Fruit fly (Drosophila melanogaster) whole organism, embryonic: ENCODE results near the gene CG10866.

Experiments used
- B-H1 ChIP-seq: fragments of 200-800 bp; sonication (Bioruptor generic); IDR thresholded peaks from 3 replicates; pipeline ENCODE4 v1.3.6; 2022; ENCODE audit warnings: missing biosample characterization, missing genetic modification characterization
- CG10147 ChIP-seq: fragments of 200-800 bp; sonication (Bioruptor generic); optimal IDR thresholded peaks from 2 replicates; lab custom pipeline; 2019; ENCODE audit warnings: missing biosample characterization, mild to moderate bottlenecking, missing genetic modification characterization, moderate library complexity
- CG10565 ChIP-seq: fragments of 200-800 bp; sonication (Bioruptor generic); optimal IDR thresholded peaks from 3 replicates; lab custom pipeline; 2016; ENCODE audit warnings: missing biosample characterization, mild to moderate bottlenecking, missing genetic modification characterization
- CG11085 ChIP-seq: fragments of 200-800 bp; sonication (Bioruptor generic); IDR thresholded peaks from 2 replicates; pipeline ENCODE4 v1.3.6; 2022; ENCODE audit warnings: missing biosample characterization, missing genetic modification characterization
- CG12155 ChIP-seq: fragments of 200-800 bp; sonication (Bioruptor generic); optimal IDR thresholded peaks from 3 replicates; lab custom pipeline; 2016; ENCODE audit warnings: missing biosample characterization, missing genetic modification characterization
- CG12659 ChIP-seq: fragments of 200-800 bp; sonication (Bioruptor generic); optimal IDR thresholded peaks from 3 replicates; lab custom pipeline; 2017; ENCODE audit warnings: mild to moderate bottlenecking, missing biosample characterization, missing genetic modification reagents, missing genetic modification characterization
- CG13287 ChIP-seq: fragments of 200-800 bp; sonication (Bioruptor generic); IDR thresholded peaks from 2 replicates; pipeline ENCODE4 v1.3.6; 2022; ENCODE audit warnings: missing biosample characterization, missing genetic modification characterization; ENCODE audit not compliant: partially characterized antibody
- CG15601 ChIP-seq: fragments of 200-800 bp; sonication (Bioruptor generic); optimal IDR thresholded peaks from 3 replicates; lab custom pipeline; 2019; ENCODE audit warnings: missing biosample characterization, mild to moderate bottlenecking, missing genetic modification characterization, moderate library complexity
- CG1602 ChIP-seq: fragments of 200-800 bp; sonication (Bioruptor generic); optimal IDR thresholded peaks from 3 replicates; lab custom pipeline; 2016; ENCODE audit warnings: missing biosample characterization, missing genetic modification characterization
- CG17612 ChIP-seq: fragments of 200-800 bp; sonication (Bioruptor generic); IDR thresholded peaks from 2 replicates; pipeline ENCODE4 v1.3.6; 2022; ENCODE audit warnings: missing biosample characterization, missing genetic modification characterization
- CG3163 ChIP-seq: fragments of 200-800 bp; sonication (Bioruptor generic); optimal IDR thresholded peaks from 3 replicates; lab custom pipeline; 2016; ENCODE audit warnings: missing biosample characterization, missing genetic modification characterization
- CG3847 ChIP-seq: fragments of 200-800 bp; sonication (Bioruptor generic); IDR thresholded peaks from 2 replicates; pipeline ENCODE4 v1.3.6; 2022; ENCODE audit warnings: missing biosample characterization, missing genetic modification characterization
- CG4617 ChIP-seq: fragments of 200-800 bp; sonication (Bioruptor generic); optimal IDR thresholded peaks from 3 replicates; lab custom pipeline; 2016; ENCODE audit warnings: missing biosample characterization, missing genetic modification characterization, borderline replicate concordance
- CG5180 ChIP-seq: fragments of 200-800 bp; sonication (Bioruptor generic); optimal IDR thresholded peaks from 3 replicates; lab custom pipeline; 2017; ENCODE audit warnings: missing biosample characterization, missing genetic modification characterization, mild to moderate bottlenecking, moderate library complexity, missing genetic modification reagents
- CG6813 ChIP-seq: fragments of 200-800 bp; sonication (Bioruptor generic); optimal IDR thresholded peaks from 2 replicates; lab custom pipeline; 2017; ENCODE audit warnings: missing biosample characterization, missing genetic modification characterization, mild to moderate bottlenecking, moderate library complexity, missing genetic modification reagents
- CG7839 ChIP-seq: fragments of 200-800 bp; sonication (Bioruptor generic); optimal IDR thresholded peaks from 3 replicates; lab custom pipeline; 2018; ENCODE audit warnings: missing biosample characterization, mild to moderate bottlenecking, missing genetic modification characterization, moderate library complexity
- CkIIα-i1 ChIP-seq: fragments of 200-800 bp; sonication (Bioruptor generic); IDR thresholded peaks from 2 replicates; pipeline ENCODE4 v1.3.6; 2022; ENCODE audit warnings: missing biosample characterization, missing genetic modification characterization
- Dll ChIP-seq: fragments of 200-800 bp; sonication (Bioruptor generic); IDR thresholded peaks from 4 replicates; pipeline ENCODE4 v1.3.6; 2022; ENCODE audit warnings: missing biosample characterization, missing genetic modification characterization; ENCODE audit not compliant: partially characterized antibody
- E2f1 ChIP-seq: fragments of 200-800 bp; sonication (Bioruptor generic); IDR thresholded peaks from 2 replicates; pipeline ENCODE4 v1.3.6; 2022; ENCODE audit warnings: missing biosample characterization, missing genetic modification characterization
- Elba2 ChIP-seq: fragments of 200-800 bp; sonication (Bioruptor generic); optimal IDR thresholded peaks from 3 replicates; lab custom pipeline; 2016; ENCODE audit warnings: missing biosample characterization, missing genetic modification characterization
- HLH4C ChIP-seq: fragments of 200-800 bp; sonication (Bioruptor generic); IDR thresholded peaks from 3 replicates; pipeline ENCODE4 v1.3.6; 2022; ENCODE audit warnings: missing biosample characterization, missing genetic modification characterization; ENCODE audit not compliant: partially characterized antibody
- Hand ChIP-seq: fragments of 200-800 bp; sonication (Bioruptor generic); optimal IDR thresholded peaks from 2 replicates; lab custom pipeline; 2017; ENCODE audit warnings: mild to moderate bottlenecking, missing biosample characterization, missing genetic modification reagents, missing genetic modification characterization
- MTF-1 ChIP-seq: fragments of 200-800 bp; sonication (Bioruptor generic); optimal IDR thresholded peaks from 2 replicates; lab custom pipeline; 2018; ENCODE audit warnings: missing biosample characterization, mild to moderate bottlenecking, missing genetic modification characterization, borderline replicate concordance
- NC2α ChIP-seq: fragments of 200-800 bp; sonication (Bioruptor generic); optimal IDR thresholded peaks from 2 replicates; lab custom pipeline; 2016; ENCODE audit warnings: missing biosample characterization, missing genetic modification characterization
- Pdp1 ChIP-seq, 2 experiments: fragments of 200-800 bp; sonication (Bioruptor generic); optimal IDR thresholded peaks; 3 replicates each; lab custom pipeline; 2016; ENCODE audit warnings: missing biosample characterization in 2 of 2, missing genetic modification characterization in 2 of 2, mild to moderate bottlenecking in 1 of 2, moderate library complexity in 1 of 2
- Rx ChIP-seq: fragments of 200-800 bp; sonication (Bioruptor generic); IDR thresholded peaks from 2 replicates; pipeline ENCODE4 v1.3.6; 2022; ENCODE audit warnings: missing biosample characterization, missing genetic modification characterization
- Scr ChIP-seq: fragments of 200-800 bp; sonication (Bioruptor generic); IDR thresholded peaks from 2 replicates; pipeline ENCODE4 v1.3.6; 2022; ENCODE audit warnings: missing biosample characterization, missing genetic modification characterization; ENCODE audit not compliant: partially characterized antibody
- Side ChIP-seq: fragments of 200-800 bp; sonication (Bioruptor generic); optimal IDR thresholded peaks from 2 replicates; lab custom pipeline; 2016; ENCODE audit warnings: missing biosample characterization, missing genetic modification characterization
- Sin3A ChIP-seq: fragments of >200 bp; optimal IDR thresholded peaks from 2 replicates; lab custom pipeline; 2018
- Sry-β ChIP-seq: fragments of 200-800 bp; sonication (Bioruptor generic); optimal IDR thresholded peaks from 2 replicates; lab custom pipeline; 2018; ENCODE audit warnings: missing biosample characterization, mild to moderate bottlenecking, missing genetic modification characterization, moderate library complexity
- YL-1 ChIP-seq: fragments of 200-800 bp; sonication (Bioruptor generic); optimal IDR thresholded peaks from 3 replicates; lab custom pipeline; 2017; ENCODE audit warnings: missing biosample characterization, mild to moderate bottlenecking, missing genetic modification characterization
- aop ChIP-seq: fragments of 200-800 bp; sonication (Bioruptor generic); IDR thresholded peaks from 2 replicates; pipeline ENCODE4 v1.3.6; 2022; ENCODE audit warnings: missing biosample characterization, missing genetic modification characterization
- br ChIP-seq: fragments of >200 bp; optimal IDR thresholded peaks from 2 replicates; lab custom pipeline; 2017
- chinmo ChIP-seq: fragments of 200-800 bp; sonication (Bioruptor generic); IDR thresholded peaks from 4 replicates; pipeline ENCODE4 v1.3.6; 2022; ENCODE audit warnings: missing biosample characterization, missing genetic modification characterization; ENCODE audit not compliant: partially characterized antibody
- cwo ChIP-seq: fragments of 200-800 bp; sonication (Bioruptor generic); optimal IDR thresholded peaks from 3 replicates; lab custom pipeline; 2017; ENCODE audit warnings: missing biosample characterization, missing genetic modification characterization, mild to moderate bottlenecking, moderate library complexity, missing genetic modification reagents
- da ChIP-seq: fragments of 200-800 bp; sonication (Bioruptor generic); optimal IDR thresholded peaks from 2 replicates; lab custom pipeline; 2016; ENCODE audit warnings: missing biosample characterization, missing genetic modification characterization
- dimm ChIP-seq: fragments of 200-800 bp; sonication (Bioruptor generic); IDR thresholded peaks from 2 replicates; pipeline ENCODE4 v1.3.6; 2022; ENCODE audit warnings: missing biosample characterization, missing genetic modification characterization
- dmrt11E ChIP-seq: fragments of 200-800 bp; sonication (Bioruptor generic); optimal IDR thresholded peaks from 3 replicates; lab custom pipeline; 2018; ENCODE audit warnings: missing biosample characterization, mild to moderate bottlenecking, missing genetic modification characterization, moderate library complexity
- emc ChIP-seq: fragments of 200-800 bp; sonication (Bioruptor generic); optimal IDR thresholded peaks from 2 replicates; lab custom pipeline; 2016; ENCODE audit warnings: missing biosample characterization, missing genetic modification characterization
- fd64A ChIP-seq: fragments of 200-800 bp; sonication (Bioruptor generic); optimal IDR thresholded peaks from 3 replicates; lab custom pipeline; 2018; ENCODE audit warnings: missing biosample characterization, mild to moderate bottlenecking, missing genetic modification characterization
- nmo ChIP-seq: fragments of 200-800 bp; sonication (Bioruptor generic); optimal IDR thresholded peaks from 2 replicates; lab custom pipeline; 2018; ENCODE audit warnings: missing biosample characterization, mild to moderate bottlenecking, missing genetic modification characterization, moderate library complexity
- pho ChIP-seq: fragments of 200-800 bp; sonication (Bioruptor generic); optimal IDR thresholded peaks from 2 replicates; lab custom pipeline; 2016; ENCODE audit warnings: missing biosample characterization, missing genetic modification characterization
- shn ChIP-seq: fragments of 200-800 bp; sonication (Bioruptor generic); optimal IDR thresholded peaks from 3 replicates; lab custom pipeline; 2016; ENCODE audit warnings: missing biosample characterization, missing genetic modification characterization
- sr ChIP-seq: fragments of 200-800 bp; sonication (Bioruptor generic); IDR thresholded peaks from 3 replicates; pipeline ENCODE4 v1.3.6; 2022; ENCODE audit warnings: missing biosample characterization, missing genetic modification characterization
- sug ChIP-seq: fragments of 200-800 bp; optimal IDR thresholded peaks from 2 replicates; lab custom pipeline; 2019; ENCODE audit warnings: missing biosample characterization, mild to moderate bottlenecking, missing genetic modification characterization, moderate library complexity
- tin ChIP-seq: fragments of 200-800 bp; sonication (Bioruptor generic); optimal IDR thresholded peaks from 3 replicates; lab custom pipeline; 2016; ENCODE audit warnings: missing biosample characterization, missing genetic modification characterization
- unc-4 ChIP-seq: fragments of 200-800 bp; sonication (Bioruptor generic); IDR thresholded peaks from 2 replicates; pipeline ENCODE4 v1.3.6; 2022; ENCODE audit warnings: missing biosample characterization, missing genetic modification characterization; ENCODE audit not compliant: partially characterized antibody
- vvl ChIP-seq: fragments of 200-800 bp; sonication (Bioruptor generic); IDR thresholded peaks from 2 replicates; pipeline ENCODE4 v1.3.6; 2022; ENCODE audit warnings: missing biosample characterization, missing genetic modification characterization
- zfh1 ChIP-seq: fragments of 200-800 bp; sonication (Bioruptor generic); IDR thresholded peaks from 3 replicates; pipeline ENCODE4 v1.3.6; 2022; ENCODE audit warnings: missing biosample characterization, missing genetic modification characterization

Gene CG10866

dm6 chr3L:3972599-3972998, 34.8 kb upstream of the CG10866 start, which contains the start of gene CG43915:
CG43915 (plus strand) TSS chr3L:3972899.
- TF ChIP-seq CG10565 (GFP tag; lab: Kevin White, UChicago): no peak
- TF ChIP-seq Rx (GFP tag; lab: Robert Waterston, UW): no peak
- no peak for TF ChIP-seq br
- no peak for TF ChIP-seq shn (GFP tag; lab: Kevin White, UChicago)
- no peak for TF ChIP-seq CG17612
- no peak for TF ChIP-seq sug
- TF ChIP-seq fd64A (GFP tag; lab: Kevin White, UChicago): no peak
- TF ChIP-seq Sin3A: no peak
- TF ChIP-seq CG11085 (GFP tag; lab: Robert Waterston, UW): no peak
- TF ChIP-seq emc (GFP tag; lab: Kevin White, UChicago): no peak

- 0 out of 3 replicates have a peak, but pooled peaks have one; percentile 40 for TF ChIP-seq zfh1 (GFP tag; lab: Robert Waterston, UW)
- TF ChIP-seq Sry-β: no peak
- TF ChIP-seq CG12659: peak; percentile 51
- peak in 1 of 2 experiments; percentile 19 for TF ChIP-seq Pdp1 (GFP tag; optimal IDR thresholded peaks at IDR 0.05; lab: Kevin White, UChicago)
- peak; percentile 16 for TF ChIP-seq CG15601 (tag; lab: Kevin White, UChicago)
- no peak for TF ChIP-seq MTF-1 (GFP tag; lab: Kevin White, UChicago)
- no peak for TF ChIP-seq CG13287 (GFP tag; lab: Robert Waterston, UW)
- TF ChIP-seq CG3847 (GFP tag; lab: Robert Waterston, UW): peak; percentile 46; the same call in 1 of the 2 replicates
- no peak for TF ChIP-seq YL-1 (GFP tag; lab: Kevin White, UChicago)
- no peak for TF ChIP-seq CG6813 (GFP tag; lab: Kevin White, UChicago)
- TF ChIP-seq E2f1 (GFP tag; lab: Robert Waterston, UW): 0 out of 2 replicates have a peak, but pooled peaks have one; percentile 22
- no peak for TF ChIP-seq CG12155 (GFP tag; lab: Kevin White, UChicago)
- no peak for TF ChIP-seq sr (GFP tag; lab: Robert Waterston, UW)
- TF ChIP-seq vvl: 0 out of 2 replicates have a peak, but pooled peaks have one; percentile 46
- TF ChIP-seq CG10147 (GFP tag; lab: Kevin White, UChicago): no peak
- no peak for TF ChIP-seq aop (GFP tag; lab: Robert Waterston, UW)
- peak; percentile 15 for TF ChIP-seq pho
- TF ChIP-seq CG4617: no peak
- TF ChIP-seq CG5180: peak; percentile 21
- peak; percentile 71 for TF ChIP-seq CG7839 (tag; lab: Kevin White, UChicago)
- TF ChIP-seq cwo (GFP tag; lab: Kevin White, UChicago): peak; percentile 45
- TF ChIP-seq da (GFP tag; lab: Kevin White, UChicago): no peak
- no peak for TF ChIP-seq dmrt11E (tag; lab: Kevin White, UChicago)
- TF ChIP-seq dimm: no peak
- TF ChIP-seq HLH4C (GFP tag; lab: Robert Waterston, UW): no peak
- TF ChIP-seq NC2α (GFP tag; lab: Kevin White, UChicago): no peak
- TF ChIP-seq tin (GFP tag; lab: Kevin White, UChicago): peak; percentile 26
- TF ChIP-seq Dll: no peak
- TF ChIP-seq Scr (GFP tag; lab: Robert Waterston, UW): no peak
- peak; percentile 42 for TF ChIP-seq Hand
- TF ChIP-seq CkIIα-i1 (GFP tag; lab: Robert Waterston, UW): no peak
- no peak for TF ChIP-seq CG3163 (GFP tag; lab: Kevin White, UChicago)
- TF ChIP-seq Elba2 (GFP tag; lab: Kevin White, UChicago): no peak
- no peak for TF ChIP-seq unc-4 (GFP tag; lab: Robert Waterston, UW)
- no peak for TF ChIP-seq Side (GFP tag; lab: Kevin White, UChicago)
- TF ChIP-seq nmo (GFP tag; lab: Kevin White, UChicago): peak; percentile 41
- TF ChIP-seq chinmo (GFP tag; lab: Robert Waterston, UW): no peak
- no peak for TF ChIP-seq B-H1 (GFP tag; lab: Robert Waterston, UW)
- TF ChIP-seq CG1602: no peak
Observed at dm6 chr3L:3970372-3971031, 32.7 kb upstream of the CG10866 start.
